Fruit fly (Drosophila melanogaster) S2 (cell line): ENCODE measurements around the gene CG45105.

ENCODE experiments used
- CG8478 ChIP-seq: fragments of >200 bp; optimal IDR thresholded peaks from 2 replicates; lab custom pipeline; 2018
- CTCF ChIP-seq, 2 experiments: fragments of >200 bp; optimal IDR thresholded peaks; 2 replicates each; lab custom pipeline; 2018

DNA sequence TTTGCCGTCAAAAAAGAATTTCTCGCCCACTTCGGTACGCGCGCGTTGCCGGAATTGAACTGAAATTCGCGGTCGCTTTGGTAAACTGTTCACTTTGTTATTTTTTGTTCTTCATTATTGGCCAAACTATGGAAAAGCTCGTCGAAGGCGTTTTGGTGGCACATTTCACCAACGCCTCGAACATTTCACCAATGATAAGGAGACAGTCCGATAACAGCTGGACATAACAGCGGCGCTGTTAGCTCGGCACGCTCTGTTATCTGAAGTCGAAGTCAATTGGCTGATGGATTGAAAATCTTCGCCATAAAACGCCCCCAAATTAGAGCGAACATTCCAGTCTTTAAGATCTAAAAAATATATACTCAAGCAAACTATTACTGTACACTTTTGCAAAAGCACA lies 21.8 kb downstream of the CG45105 start, which contains the start of gene CG14877:
- no peak for TF ChIP-seq CTCF (optimal IDR thresholded peaks at IDR 0.05; lab: Kevin White, UChicago)
- TF ChIP-seq CG8478 (lab: Kevin White, UChicago) = no peak
